Worm (Caenorhabditis elegans) whole organism, L1 larva: ENCODE measurements around the gene Y24D9A.6.

Experiments used
- C34B4.2 ChIP-seq: sonication (generic microtip); optimal IDR thresholded peaks from 2 replicates; lab custom pipeline; 2017; ENCODE audit warnings: mild to moderate bottlenecking, missing genetic modification characterization, missing compliant biosample characterization
- F16B12.6 ChIP-seq: fragments of 150-350 bp; optimal IDR thresholded peaks from 2 replicates; lab custom pipeline; 2014; ENCODE audit warnings: missing biosample characterization, missing genetic modification characterization
- Y116A8C.19 ChIP-seq: sonication (generic microtip); optimal IDR thresholded peaks from 2 replicates; lab custom pipeline; 2016; ENCODE audit warnings: missing compliant biosample characterization, missing genetic modification characterization, borderline replicate concordance
- aha-1 ChIP-seq: fragments of 150-350 bp; optimal IDR thresholded peaks from 2 replicates; lab custom pipeline; 2014; ENCODE audit warnings: missing biosample characterization, missing genetic modification characterization
- aly-2 ChIP-seq: fragments of 150-350 bp; optimal IDR thresholded peaks from 2 replicates; lab custom pipeline; 2014; ENCODE audit warnings: missing biosample characterization, missing genetic modification characterization
- blmp-1 ChIP-seq: fragments of 150-350 bp; optimal IDR thresholded peaks from 2 replicates; lab custom pipeline; 2014; ENCODE audit warnings: missing biosample characterization, missing genetic modification characterization
- ceh-8 ChIP-seq: fragments of 200-800 bp; sonication (Bioruptor generic); optimal IDR thresholded peaks from 2 replicates; lab custom pipeline; 2018; ENCODE audit warnings: mild to moderate bottlenecking, missing genetic modification characterization, moderate library complexity, missing compliant biosample characterization
- ceh-90 ChIP-seq: sonication (generic microtip); optimal IDR thresholded peaks from 2 replicates; lab custom pipeline; 2016; ENCODE audit warnings: missing genetic modification characterization, missing compliant biosample characterization
- ces-1 ChIP-seq: fragments of 150-350 bp; optimal IDR thresholded peaks from 2 replicates; lab custom pipeline; 2014; ENCODE audit warnings: missing biosample characterization, missing genetic modification reagents, missing genetic modification characterization
- dpl-1 ChIP-seq, 3 experiments: fragments of 150-350 bp in 2 of 3; sonication (generic microtip) in 1 of 3; optimal IDR thresholded peaks; 2 replicates each; lab custom pipeline; 2014 to 2017; ENCODE audit warnings: missing biosample characterization in 3 of 3, missing genetic modification characterization in 3 of 3, missing genetic modification reagents in 3 of 3
- dsc-1 ChIP-seq: sonication (generic microtip); optimal IDR thresholded peaks from 2 replicates; lab custom pipeline; 2016; ENCODE audit warnings: mild to moderate bottlenecking, missing genetic modification characterization, missing compliant biosample characterization
- efl-1 ChIP-seq, 4 experiments: fragments of 150-350 bp; optimal IDR thresholded peaks in 3 of 4; peaks in 1 of 4; 1 replicate in 1 of 4; 2 replicates in 3 of 4; lab custom pipeline; 2014; ENCODE audit warnings: missing biosample characterization in 2 of 4, missing genetic modification characterization in 2 of 4, missing genetic modification reagents in 2 of 4
- efl-3 ChIP-seq: fragments of 200-800 bp; sonication (Bioruptor generic); optimal IDR thresholded peaks from 2 replicates; lab custom pipeline; 2018; ENCODE audit warnings: mild to moderate bottlenecking, missing genetic modification characterization, missing compliant biosample characterization
- egl-13 ChIP-seq: sonication (generic microtip); optimal IDR thresholded peaks from 2 replicates; lab custom pipeline; 2016; ENCODE audit warnings: missing genotype, missing genetic modification reagents, missing genetic modification characterization, missing compliant biosample characterization
- elt-2 ChIP-seq: sonication (generic microtip); optimal IDR thresholded peaks from 2 replicates; lab custom pipeline; 2016; ENCODE audit warnings: missing genetic modification characterization, mild to moderate bottlenecking, inconsistent platforms, missing compliant biosample characterization, missing genetic modification reagents
- ets-5 ChIP-seq: fragments of 200-800 bp; sonication (Bioruptor generic); IDR thresholded peaks from 2 replicates; pipeline ENCODE4 v1.3.6; 2022; ENCODE audit warnings: missing genetic modification characterization, missing compliant biosample characterization
- fkh-8 ChIP-seq: sonication (generic microtip); optimal IDR thresholded peaks from 2 replicates; lab custom pipeline; 2016; ENCODE audit warnings: mild to moderate bottlenecking, missing genetic modification characterization, missing compliant biosample characterization
- fos-1 ChIP-seq: fragments of 150-350 bp; optimal IDR thresholded peaks from 2 replicates; lab custom pipeline; 2014; ENCODE audit warnings: missing biosample characterization, missing genetic modification characterization
- grh-1 ChIP-seq: fragments of 200-800 bp; sonication (Bioruptor generic); IDR thresholded peaks from 2 replicates; pipeline ENCODE4 v1.3.6; 2022; ENCODE audit warnings: missing genetic modification reagents, missing genetic modification characterization, missing compliant biosample characterization
- hlh-17 ChIP-seq: fragments of 200-800 bp; sonication (Bioruptor generic); optimal IDR thresholded peaks from 2 replicates; lab custom pipeline; 2018; ENCODE audit warnings: missing genetic modification characterization, mild to moderate bottlenecking, missing compliant biosample characterization, moderate library complexity, borderline replicate concordance
- hlh-4 ChIP-seq: sonication (generic microtip); optimal IDR thresholded peaks from 2 replicates; lab custom pipeline; 2016; ENCODE audit warnings: mild to moderate bottlenecking, missing genetic modification characterization, missing compliant biosample characterization
- hpl-2 ChIP-seq: fragments of 150-350 bp; optimal IDR thresholded peaks from 2 replicates; lab custom pipeline; 2014; ENCODE audit warnings: missing biosample characterization, missing genetic modification reagents, missing genetic modification characterization
- irx-1 ChIP-seq: sonication (generic microtip); optimal IDR thresholded peaks from 2 replicates; lab custom pipeline; 2016; ENCODE audit warnings: missing genetic modification characterization, missing compliant biosample characterization
- isw-1 ChIP-seq: fragments of 200-800 bp; sonication (Bioruptor generic); IDR thresholded peaks from 2 replicates; pipeline ENCODE4 v1.3.6; 2022; ENCODE audit warnings: missing genetic modification characterization, missing compliant biosample characterization
- jun-1 ChIP-seq: fragments of 150-350 bp; optimal IDR thresholded peaks from 2 replicates; lab custom pipeline; 2014; ENCODE audit warnings: missing biosample characterization, missing genetic modification reagents, missing genetic modification characterization
- lin-14 ChIP-seq: fragments of 200-800 bp; sonication (Bioruptor generic); optimal IDR thresholded peaks from 2 replicates; lab custom pipeline; 2018; ENCODE audit warnings: mild to moderate bottlenecking, missing genetic modification characterization, moderate library complexity, missing compliant biosample characterization
- lir-3 ChIP-seq: sonication (generic microtip); optimal IDR thresholded peaks from 2 replicates; lab custom pipeline; 2016; ENCODE audit warnings: mild to moderate bottlenecking, missing genetic modification characterization, moderate library complexity, missing compliant biosample characterization; ENCODE audit not compliant: poor library complexity
- lsy-2 ChIP-seq, 2 experiments: fragments of 150-350 bp; optimal IDR thresholded peaks; 2 replicates each; lab custom pipeline; 2014; ENCODE audit warnings: missing biosample characterization in 2 of 2, missing genetic modification characterization in 2 of 2
- mab-9 ChIP-seq: fragments of 200-800 bp; sonication (Bioruptor generic); IDR thresholded peaks from 2 replicates; pipeline ENCODE4 v1.3.6; 2022; ENCODE audit warnings: missing genetic modification reagents, missing genetic modification characterization, missing compliant biosample characterization
- mef-2 ChIP-seq: fragments of 150-350 bp; optimal IDR thresholded peaks from 2 replicates; lab custom pipeline; 2014; ENCODE audit warnings: missing biosample characterization, missing genetic modification characterization
- mep-1 ChIP-seq: fragments of 150-350 bp; optimal IDR thresholded peaks from 2 replicates; lab custom pipeline; 2014; ENCODE audit warnings: missing biosample characterization, missing genetic modification characterization
- nhr-11 ChIP-seq: fragments of 150-350 bp; optimal IDR thresholded peaks from 2 replicates; lab custom pipeline; 2014; ENCODE audit warnings: missing biosample characterization, missing genetic modification characterization
- nhr-12 ChIP-seq: sonication (generic microtip); optimal IDR thresholded peaks from 2 replicates; lab custom pipeline; 2017; ENCODE audit warnings: missing biosample characterization, missing genetic modification characterization
- nhr-19 ChIP-seq: fragments of 200-800 bp; sonication (Bioruptor generic); conservative IDR thresholded peaks from 2 replicates; pipeline ENCODE4 v1.3.6; 2022; ENCODE audit warnings: missing genetic modification characterization, missing compliant biosample characterization
- nhr-237 ChIP-seq: fragments of 150-350 bp; optimal IDR thresholded peaks from 2 replicates; lab custom pipeline; 2014; ENCODE audit warnings: missing biosample characterization, missing genetic modification characterization
- nhr-47 ChIP-seq: sonication (generic microtip); optimal IDR thresholded peaks from 2 replicates; lab custom pipeline; 2016; ENCODE audit warnings: mild to moderate bottlenecking, missing genetic modification characterization, moderate library complexity, missing compliant biosample characterization
- nhr-71 ChIP-seq: sonication (generic microtip); optimal IDR thresholded peaks from 2 replicates; lab custom pipeline; 2016; ENCODE audit warnings: mild to moderate bottlenecking, missing genetic modification characterization, moderate library complexity, missing compliant biosample characterization
- nhr-77 ChIP-seq: fragments of 150-350 bp; optimal IDR thresholded peaks from 2 replicates; lab custom pipeline; 2014; ENCODE audit warnings: missing biosample characterization, missing genetic modification characterization
- nhr-84 ChIP-seq: sonication (generic microtip); optimal IDR thresholded peaks from 2 replicates; lab custom pipeline; 2017; ENCODE audit warnings: missing biosample characterization, missing genetic modification characterization
- nhr-85 ChIP-seq: sonication (generic microtip); peaks from one replicate; lab custom pipeline; 2016; ENCODE audit warnings: missing genetic modification characterization, inconsistent platforms, missing compliant biosample characterization
- nhr-90 ChIP-seq: sonication (generic microtip); optimal IDR thresholded peaks from 2 replicates; lab custom pipeline; 2016; ENCODE audit warnings: mild to moderate bottlenecking, missing genetic modification characterization, missing compliant biosample characterization; ENCODE audit not compliant: poor library complexity
- snpc-4 ChIP-seq: fragments of 150-350 bp; optimal IDR thresholded peaks from 2 replicates; lab custom pipeline; 2014; ENCODE audit warnings: missing biosample characterization, missing genetic modification characterization
- swsn-7 ChIP-seq: sonication (generic microtip); optimal IDR thresholded peaks from 2 replicates; lab custom pipeline; 2016; ENCODE audit warnings: missing genetic modification characterization, missing compliant biosample characterization
- tbx-2 ChIP-seq: sonication (generic microtip); optimal IDR thresholded peaks from 2 replicates; lab custom pipeline; 2016; ENCODE audit warnings: missing genetic modification characterization, missing compliant biosample characterization
- tlp-1 ChIP-seq: fragments of 150-350 bp; optimal IDR thresholded peaks from 2 replicates; lab custom pipeline; 2014; ENCODE audit warnings: missing biosample characterization, missing genetic modification characterization
- unc-130 ChIP-seq: fragments of 150-350 bp; optimal IDR thresholded peaks from 2 replicates; lab custom pipeline; 2017; ENCODE audit warnings: missing biosample characterization, missing genetic modification characterization, inconsistent platforms
- unc-30 ChIP-seq: sonication (generic microtip); optimal IDR thresholded peaks from 2 replicates; lab custom pipeline; 2017; ENCODE audit warnings: missing biosample characterization, missing genetic modification characterization
- unc-62 ChIP-seq: fragments of 150-350 bp; optimal IDR thresholded peaks from 2 replicates; lab custom pipeline; 2014; ENCODE audit warnings: missing biosample characterization, missing genetic modification reagents, missing genetic modification characterization
- unc-86 ChIP-seq: sonication (generic microtip); optimal IDR thresholded peaks from 2 replicates; lab custom pipeline; 2016; ENCODE audit warnings: missing genetic modification characterization, missing compliant biosample characterization
- unc-98 ChIP-seq: fragments of 200-800 bp; sonication (Bioruptor generic); IDR thresholded peaks from 2 replicates; pipeline ENCODE4 v1.3.6; 2022; ENCODE audit warnings: missing genetic modification characterization, missing compliant biosample characterization
- vab-15 ChIP-seq: sonication (generic microtip); optimal IDR thresholded peaks from 2 replicates; lab custom pipeline; 2017; ENCODE audit warnings: missing genotype, mild to moderate bottlenecking, missing genetic modification characterization, missing compliant biosample characterization
- ztf-11 ChIP-seq, 2 experiments: sonication (generic microtip); optimal IDR thresholded peaks; 2 replicates each; lab custom pipeline; 2016 to 2017; ENCODE audit warnings: missing genetic modification characterization in 2 of 2, missing biosample characterization in 1 of 2, missing compliant biosample characterization in 1 of 2
- ztf-4 ChIP-seq: fragments of 150-350 bp; optimal IDR thresholded peaks from 2 replicates; lab custom pipeline; 2014; ENCODE audit warnings: missing biosample characterization, missing genetic modification characterization

Gene Y24D9A.6

ce11 chrIV:4406054-4406539 lies 5.9 kb upstream of the Y24D9A.6 start (continued):
- TF ChIP-seq hlh-4 (no peak), tlp-1 (no peak), nhr-19 (peak; percentile 55), egl-13 (tag; lab: Kevin White, UChicago) (no peak), elt-2 (tag; lab: Kevin White, UChicago) (peak; percentile 64), hlh-17 (GFP tag; lab: Kevin White, UChicago) (no peak), unc-30 (tag; lab: Kevin White, UChicago) (no peak), ceh-90 (tag; lab: Kevin White, UChicago) (no peak), swsn-7 (tag; lab: Kevin White, UChicago) (peak; percentile 76), lin-14 (GFP tag; lab: Kevin White, UChicago) (peak; percentile 92), lsy-2 (tag; optimal IDR thresholded peaks at IDR 0.05; lab: Kevin White, UChicago) (peak; percentile 47 to 79), tbx-2 (peak; percentile 72), nhr-12 (tag; lab: Kevin White, UChicago) (no peak), nhr-85 (peak; percentile 91), ets-5 (GFP tag; lab: Robert Waterston, UW) (no peak), nhr-77 (peak; percentile 52), mab-9 (GFP tag; lab: Robert Waterston, UW) (0 out of 2 replicates have a peak, but pooled peaks have one; percentile 45), ceh-8 (GFP tag; lab: Kevin White, UChicago) (no peak), C34B4.2 (tag; lab: Kevin White, UChicago) (no peak), grh-1 (GFP tag; lab: Robert Waterston, UW) (peak; percentile 66; the same call in 1 of the 2 replicates), Y116A8C.19 (no peak), aha-1 (tag; lab: Kevin White, UChicago) (no peak), nhr-71 (peak; percentile 87), fkh-8 (tag; lab: Kevin White, UChicago) (peak; percentile 83), nhr-11 (no peak), lir-3 (tag; lab: Kevin White, UChicago) (peak; percentile 41), unc-98 (no peak), nhr-90 (tag; lab: Kevin White, UChicago) (peak; percentile 42), ces-1 (GFP tag; lab: Kevin White, UChicago) (no peak), mep-1 (tag; lab: Kevin White, UChicago) (peak; percentile 51), isw-1 (GFP tag; lab: Robert Waterston, UW) (peak; percentile 64), unc-86 (tag; lab: Kevin White, UChicago) (peak; percentile 62), aly-2 (peak; percentile 37), unc-130 (peak; percentile 81), dsc-1 (tag; lab: Kevin White, UChicago) (peak; percentile 30), nhr-84 (tag; lab: Kevin White, UChicago) (no peak), ztf-11 (tag; optimal IDR thresholded peaks at IDR 0.05; lab: Kevin White, UChicago) (peak in 1 of 2 experiments; percentile 41), efl-1 (optimal IDR thresholded peaks at IDR 0.05; lab: Kevin White, UChicago) (peak; percentile 71 to 82), efl-1 (GFP tag; optimal IDR thresholded peaks at IDR 0.05 in 1 of 2; lab: Kevin White, UChicago) (peak; percentile 76 to 97), dpl-1 (GFP tag; optimal IDR thresholded peaks at IDR 0.05; lab: Kevin White, UChicago) (peak; percentile 66 to 79 (median 69)), irx-1 (no peak), F16B12.6 (tag; lab: Kevin White, UChicago) (peak; percentile 44), hpl-2 (GFP tag; lab: Kevin White, UChicago) (no peak), jun-1 (no peak), mef-2 (tag; lab: Kevin White, UChicago) (peak; percentile 12), fos-1 (tag; lab: Kevin White, UChicago) (peak; percentile 54), vab-15 (tag; lab: Kevin White, UChicago) (peak; percentile 63), efl-3 (GFP tag; lab: Kevin White, UChicago) (no peak), snpc-4 (peak; percentile 26), ztf-4 (tag; lab: Kevin White, UChicago) (no peak), nhr-237 (no peak), unc-62 (GFP tag; lab: Kevin White, UChicago) (no peak), nhr-47 (tag; lab: Kevin White, UChicago) (peak; percentile 78), blmp-1 (peak; percentile 38)
